Fruit fly (Drosophila melanogaster): Measurements from ENCODE around the gene Obp28a.

Obp28a gene

dm6 chr2L:7536332-7536731, 39.2 kb upstream of the Obp28a start:
- TF ChIP-seq D1 (tag; optimal IDR thresholded peaks at IDR 0.05) (no peak), CG17806 (tag; optimal IDR thresholded peaks at IDR 0.05) (no peak), Ets98B (GFP tag; IDR thresholded peaks at IDR 0.05) (no peak)

dm6 chr2L:7534917-7535316, 37.8 kb upstream of the Obp28a start:
- TF ChIP-seq Snoo (tag; optimal IDR thresholded peaks at IDR 0.05) (peak; percentile 76), CG32121 (GFP tag; IDR thresholded peaks at IDR 0.05) (peak; percentile 68), fd96Ca (GFP tag; IDR thresholded peaks at IDR 0.05) (peak; percentile 55), CG34367 (tag; optimal IDR thresholded peaks at IDR 0.05) (peak; percentile 58), CG8159 (tag; optimal IDR thresholded peaks at IDR 0.05) (peak; percentile 53), CG9948 (tag; optimal IDR thresholded peaks at IDR 0.05) (peak; percentile 14), CG4496 (GFP tag; IDR thresholded peaks at IDR 0.05) (peak; percentile 91), rn (GFP tag; IDR thresholded peaks at IDR 0.05) (peak; percentile 73), CG10348 (GFP tag; IDR thresholded peaks at IDR 0.05) (no peak), CG13204 (GFP tag; optimal IDR thresholded peaks at IDR 0.05) (no peak), CG12605 (GFP tag; IDR thresholded peaks at IDR 0.05) (no peak), D1 (tag; optimal IDR thresholded peaks at IDR 0.05) (no peak), Pif1A (GFP tag; optimal IDR thresholded peaks at IDR 0.05) (peak; percentile 5), CG15710 (tag; optimal IDR thresholded peaks at IDR 0.05) (peak; percentile 58), CG8301 (tag; optimal IDR thresholded peaks at IDR 0.05) (peak; percentile 1), Ets98B (GFP tag; IDR thresholded peaks at IDR 0.05) (peak; percentile 71), gl (tag; optimal IDR thresholded peaks at IDR 0.05) (peak; percentile 54), Pif1B (GFP tag; optimal IDR thresholded peaks at IDR 0.05) (peak; percentile 32), CG14655 (GFP tag; optimal IDR thresholded peaks at IDR 0.05) (peak; percentile 27), CG17806 (tag; optimal IDR thresholded peaks at IDR 0.05) (peak; percentile 44)

dm6 chr2L:7534024-7534423, 36.9 kb upstream of the Obp28a start:
- no peak for TF ChIP-seq CG12605 (GFP tag; IDR thresholded peaks at IDR 0.05)
- TF ChIP-seq gl (tag; optimal IDR thresholded peaks at IDR 0.05): no peak
- no peak for TF ChIP-seq CG10348 (GFP tag; IDR thresholded peaks at IDR 0.05)
- TF ChIP-seq D1 (tag; optimal IDR thresholded peaks at IDR 0.05): no peak
- no peak for TF ChIP-seq fd96Ca (GFP tag; IDR thresholded peaks at IDR 0.05)
- TF ChIP-seq Pif1B (GFP tag; optimal IDR thresholded peaks at IDR 0.05): no peak
- TF ChIP-seq CG13204 (GFP tag; optimal IDR thresholded peaks at IDR 0.05): no peak
- no peak for TF ChIP-seq CG8159 (tag; optimal IDR thresholded peaks at IDR 0.05)
- no peak for TF ChIP-seq Snoo (tag; optimal IDR thresholded peaks at IDR 0.05)
- TF ChIP-seq Pif1A (GFP tag; optimal IDR thresholded peaks at IDR 0.05): no peak
- no peak for TF ChIP-seq CG9948 (tag; optimal IDR thresholded peaks at IDR 0.05)

DNA sequence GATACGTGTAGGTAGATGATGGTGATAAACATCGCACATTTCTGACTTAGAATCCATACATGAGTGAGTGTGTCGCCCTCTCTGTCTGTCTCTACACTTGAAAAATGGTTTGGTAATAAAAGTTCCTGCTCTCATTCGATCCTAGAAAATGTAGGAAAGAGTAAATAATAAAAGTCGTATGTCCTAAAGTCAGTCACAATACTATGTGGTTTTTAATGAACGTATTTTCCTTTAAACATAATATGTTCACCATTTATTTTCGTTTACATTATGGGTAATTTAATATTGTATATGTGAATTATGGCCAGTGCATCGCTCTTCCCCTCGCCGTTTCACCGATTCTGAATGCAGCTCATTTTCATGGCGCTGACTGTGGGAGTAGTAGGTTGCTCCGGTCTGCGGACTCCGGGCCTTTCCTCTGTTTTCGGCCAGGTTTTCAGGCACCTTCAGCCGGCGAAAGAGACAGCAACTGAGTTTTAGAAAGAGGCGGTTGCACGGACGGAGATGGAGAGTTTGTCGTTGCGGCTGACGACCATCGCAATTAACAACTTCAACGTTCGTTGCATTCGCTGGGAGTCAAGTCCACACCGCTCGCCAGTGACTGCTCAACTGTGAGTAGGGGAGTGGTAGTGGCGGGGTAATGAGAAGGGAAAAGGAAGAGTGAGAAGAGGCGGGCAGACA, 35.6 kb upstream of the Obp28a start:
- no peak for TF ChIP-seq EcR (GFP tag; optimal IDR thresholded peaks at IDR 0.05)
- 0 out of 2 replicates have a peak, but pooled peaks have one; percentile 15 for TF ChIP-seq CG32121 (GFP tag; IDR thresholded peaks at IDR 0.05)
- TF ChIP-seq CG8159 (tag; optimal IDR thresholded peaks at IDR 0.05): peak; percentile 60
- TF ChIP-seq Ets98B (GFP tag; IDR thresholded peaks at IDR 0.05): no peak
- no peak for TF ChIP-seq CG13204 (GFP tag; optimal IDR thresholded peaks at IDR 0.05)
- TF ChIP-seq D1 (tag; optimal IDR thresholded peaks at IDR 0.05): no peak
- peak; percentile 55 for TF ChIP-seq CG9948 (tag; optimal IDR thresholded peaks at IDR 0.05)
- TF ChIP-seq Pif1A (GFP tag; optimal IDR thresholded peaks at IDR 0.05): peak; percentile 49
- TF ChIP-seq Pif1B (GFP tag; optimal IDR thresholded peaks at IDR 0.05): peak; percentile 51
- peak; percentile 22 for TF ChIP-seq CG15710 (tag; optimal IDR thresholded peaks at IDR 0.05)
- TF ChIP-seq CG14655 (GFP tag; optimal IDR thresholded peaks at IDR 0.05): peak; percentile 76
- TF ChIP-seq CG4496 (GFP tag; IDR thresholded peaks at IDR 0.05): no peak
- peak; percentile 78 for TF ChIP-seq CG8301 (tag; optimal IDR thresholded peaks at IDR 0.05)
- TF ChIP-seq CG17806 (tag; optimal IDR thresholded peaks at IDR 0.05): peak; percentile 47
- peak; percentile 33 for TF ChIP-seq CG34367 (tag; optimal IDR thresholded peaks at IDR 0.05)
- TF ChIP-seq rn (GFP tag; IDR thresholded peaks at IDR 0.05): no peak
- TF ChIP-seq CG10348 (GFP tag; IDR thresholded peaks at IDR 0.05): no peak
- no peak; the same call in 1 of the 2 replicates for TF ChIP-seq CG12605 (GFP tag; IDR thresholded peaks at IDR 0.05)

DNA sequence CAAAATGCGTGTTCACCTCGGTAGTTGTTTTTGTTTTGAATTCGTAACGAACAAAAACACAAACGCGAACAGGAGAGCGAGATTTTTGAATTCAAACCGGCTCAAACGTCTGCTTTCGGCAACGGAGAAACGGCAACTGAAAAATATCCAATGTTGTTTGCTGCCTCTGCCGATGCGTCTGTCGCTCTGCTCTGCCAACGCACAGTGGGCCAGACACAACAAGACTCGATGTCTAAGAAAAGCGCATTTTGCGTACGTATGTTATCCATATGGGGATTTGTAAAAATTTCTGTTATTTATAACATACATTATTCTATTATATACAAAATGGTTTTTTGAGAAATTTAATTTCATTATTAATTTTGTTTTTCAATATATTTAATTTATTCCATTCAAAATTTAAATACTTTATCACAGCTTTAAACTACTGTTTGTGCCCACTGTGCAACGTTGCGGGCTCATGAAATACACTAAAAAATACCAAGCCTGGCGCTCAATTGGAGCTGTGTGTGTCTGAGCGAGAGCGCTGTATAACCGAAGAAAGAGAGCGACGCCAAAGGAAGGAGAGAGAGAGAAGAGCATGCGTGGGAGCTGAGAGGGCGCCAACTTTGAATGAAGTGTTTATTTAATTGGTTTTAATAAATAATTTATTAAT, 33.4 kb upstream of the Obp28a start:
- peak; percentile 97 for TF ChIP-seq CG34367 (tag; optimal IDR thresholded peaks at IDR 0.05)
- TF ChIP-seq gl (tag; optimal IDR thresholded peaks at IDR 0.05): peak; percentile 93
- TF ChIP-seq CG8159 (tag; optimal IDR thresholded peaks at IDR 0.05): peak; percentile 99
- TF ChIP-seq CG15710 (tag; optimal IDR thresholded peaks at IDR 0.05): peak; percentile 99
- peak; percentile 96 for TF ChIP-seq Pif1A (GFP tag; optimal IDR thresholded peaks at IDR 0.05)
- TF ChIP-seq CG13204 (GFP tag; optimal IDR thresholded peaks at IDR 0.05): peak; percentile 96
- TF ChIP-seq fd96Ca (GFP tag; IDR thresholded peaks at IDR 0.05): peak; percentile 95
- peak; percentile 96 for TF ChIP-seq Pif1B (GFP tag; optimal IDR thresholded peaks at IDR 0.05)
- TF ChIP-seq EcR (GFP tag; optimal IDR thresholded peaks at IDR 0.05): peak; percentile 53
- TF ChIP-seq CG14655 (GFP tag; optimal IDR thresholded peaks at IDR 0.05): peak; percentile 99
- TF ChIP-seq CG8301 (tag; optimal IDR thresholded peaks at IDR 0.05): peak; percentile 98
- TF ChIP-seq CG17806 (tag; optimal IDR thresholded peaks at IDR 0.05): peak; percentile 98
- peak; percentile 99 for TF ChIP-seq D1 (tag; optimal IDR thresholded peaks at IDR 0.05)
- peak; percentile 99 for TF ChIP-seq CG9948 (tag; optimal IDR thresholded peaks at IDR 0.05)
- TF ChIP-seq Snoo (tag; optimal IDR thresholded peaks at IDR 0.05): peak; percentile 98
- TF ChIP-seq CG32121 (GFP tag; IDR thresholded peaks at IDR 0.05): peak; percentile 96
- TF ChIP-seq rn (GFP tag; IDR thresholded peaks at IDR 0.05): peak; percentile 91
- peak; percentile 80; the same call in 1 of the 2 replicates for TF ChIP-seq CG10348 (GFP tag; IDR thresholded peaks at IDR 0.05)
- peak; percentile 94 for TF ChIP-seq CG4496 (GFP tag; IDR thresholded peaks at IDR 0.05)
- TF ChIP-seq CG12605 (GFP tag; IDR thresholded peaks at IDR 0.05): peak; percentile 93
- peak; percentile 90 for TF ChIP-seq Ets98B (GFP tag; IDR thresholded peaks at IDR 0.05)

All from whole organism, pupa.